Worm (Caenorhabditis elegans) whole organism, L2 larva: ENCODE data around the gene T04C9.3.

Experiments
- R02D3.7 ChIP-seq: fragments of 150-350 bp; optimal IDR thresholded peaks from 2 replicates; lab custom pipeline; 2014; ENCODE audit warnings: missing biosample characterization, missing genetic modification characterization
- ZK546.5 ChIP-seq: sonication (generic microtip); optimal IDR thresholded peaks from 2 replicates; lab custom pipeline; 2017; ENCODE audit warnings: missing biosample characterization, missing genetic modification characterization
- aly-2 ChIP-seq: fragments of 150-350 bp; optimal IDR thresholded peaks from 2 replicates; lab custom pipeline; 2014; ENCODE audit warnings: missing biosample characterization, missing genetic modification characterization
- blmp-1 ChIP-seq: sonication (generic microtip); optimal IDR thresholded peaks from 2 replicates; lab custom pipeline; 2017; ENCODE audit warnings: missing genetic modification characterization, mild to moderate bottlenecking, missing compliant biosample characterization, antibody characterized with exemption, moderate library complexity; ENCODE audit not compliant: insufficient read depth
- fos-1 ChIP-seq: fragments of 150-350 bp; optimal IDR thresholded peaks from 2 replicates; lab custom pipeline; 2014; ENCODE audit warnings: missing biosample characterization, missing genetic modification characterization
- lin-39 ChIP-seq: fragments of 150-350 bp; optimal IDR thresholded peaks from 2 replicates; lab custom pipeline; 2014; ENCODE audit warnings: missing biosample characterization, missing genetic modification reagents, missing genetic modification characterization
- mab-5 ChIP-seq: fragments of 150-350 bp; optimal IDR thresholded peaks from 2 replicates; lab custom pipeline; 2014; ENCODE audit warnings: missing biosample characterization, missing genetic modification characterization
- nhr-23 ChIP-seq: fragments of 150-350 bp; optimal IDR thresholded peaks from 2 replicates; lab custom pipeline; 2014; ENCODE audit warnings: missing biosample characterization, missing genetic modification reagents, missing genetic modification characterization
- nhr-77 ChIP-seq: fragments of 150-350 bp; optimal IDR thresholded peaks from 2 replicates; lab custom pipeline; 2014; ENCODE audit warnings: missing biosample characterization, missing genetic modification characterization
- skn-1 ChIP-seq: sonication (generic microtip); optimal IDR thresholded peaks from 2 replicates; lab custom pipeline; 2017; ENCODE audit warnings: missing biosample characterization, missing genetic modification characterization
- snpc-4 ChIP-seq: fragments of 150-350 bp; optimal IDR thresholded peaks from 2 replicates; lab custom pipeline; 2014; ENCODE audit warnings: missing biosample characterization, missing genetic modification characterization
- zag-1 ChIP-seq: fragments of 150-350 bp; optimal IDR thresholded peaks from 2 replicates; lab custom pipeline; 2014; ENCODE audit warnings: missing biosample characterization, missing genetic modification characterization

DNA sequence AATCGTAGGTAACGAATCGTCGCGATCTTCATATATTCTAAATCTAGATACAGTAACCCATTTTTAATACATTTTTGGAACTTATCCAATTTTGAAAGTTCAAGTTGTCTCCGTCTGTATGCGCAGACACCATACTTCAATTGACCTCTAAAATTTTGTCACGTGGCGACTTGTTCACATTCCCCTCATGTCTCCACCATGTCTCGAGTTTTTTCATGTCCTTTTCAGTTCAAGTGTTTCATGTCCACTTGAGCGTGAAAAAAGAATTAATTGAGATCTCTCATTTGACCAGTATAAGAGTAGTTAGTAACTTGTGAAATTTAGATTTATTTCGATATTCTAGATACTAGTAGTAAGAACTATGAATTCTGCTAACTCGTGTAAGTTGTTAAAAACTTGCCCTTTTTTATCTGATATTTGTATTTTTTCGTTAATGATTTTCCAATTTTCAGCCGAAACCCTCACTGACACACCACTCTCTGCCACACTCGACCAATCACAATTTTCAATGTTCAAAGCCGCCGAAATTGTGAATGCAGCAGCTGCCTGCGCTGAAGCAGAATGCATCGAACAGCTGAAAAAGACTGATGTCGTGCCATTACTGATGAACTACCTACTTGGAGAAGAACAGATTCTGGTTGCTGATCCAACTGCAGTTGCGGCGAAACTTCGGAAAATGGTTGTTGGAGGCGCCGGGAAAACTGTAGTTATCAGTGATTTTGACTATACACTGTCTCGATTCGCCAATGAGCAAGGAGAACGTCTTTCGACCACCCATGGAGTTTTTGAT, 33.7 kb upstream of the T04C9.3 start:
- TF ChIP-seq zag-1 (tag; lab: Kevin White, UChicago): no peak
- TF ChIP-seq blmp-1 (tag; lab: Kevin White, UChicago): peak; percentile 18
- TF ChIP-seq lin-39 (tag; lab: Kevin White, UChicago): no peak
- TF ChIP-seq ZK546.5 (tag; lab: Kevin White, UChicago): no peak
- TF ChIP-seq R02D3.7 (tag; lab: Kevin White, UChicago): no peak
- no peak for TF ChIP-seq snpc-4 (tag; lab: Kevin White, UChicago)
- TF ChIP-seq mab-5 (tag; lab: Kevin White, UChicago): no peak
- no peak for TF ChIP-seq nhr-23 (tag; lab: Kevin White, UChicago)
- peak; percentile 12 for TF ChIP-seq fos-1 (tag; lab: Kevin White, UChicago)
- no peak for TF ChIP-seq nhr-77 (tag; lab: Kevin White, UChicago)
- TF ChIP-seq aly-2 (tag; lab: Kevin White, UChicago): no peak
- TF ChIP-seq skn-1 (tag; lab: Kevin White, UChicago): no peak
